Fruit fly (Drosophila melanogaster): ENCODE results near the gene CG34353.

The CG34353 gene

DNA sequence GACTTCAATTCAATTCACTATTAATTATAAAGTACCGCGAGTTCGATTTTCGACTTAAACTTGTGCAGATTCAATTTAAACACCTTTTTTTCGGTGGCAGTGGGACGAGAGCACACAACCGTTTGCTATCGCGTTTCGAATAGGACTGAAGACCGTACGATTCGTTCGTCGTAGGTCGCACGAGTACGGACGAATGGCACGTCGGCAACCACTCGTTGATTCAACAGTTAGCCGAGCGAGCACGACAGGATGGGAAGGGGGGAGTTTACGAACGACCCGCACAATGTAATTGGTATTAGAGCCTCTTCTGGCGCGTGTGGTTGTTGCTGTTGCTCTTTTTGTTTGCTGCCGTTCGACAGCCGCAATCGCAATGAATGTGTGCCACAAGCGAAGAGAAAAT is at the start of gene CG34353:
Gene CG34353, minus strand, starts transcription at position 149 of the 400 bp plus-strand sequence.
- no peak for TF ChIP-seq noc (tag; optimal IDR thresholded peaks at IDR 0.05)

dm6 chr3R:27954533-27954932 is 48.9 kb upstream of the CG34353 start, which contains the start of gene Nep7:
TSS of gene Nep7 (plus strand) at chr3R:27954917.
- TF ChIP-seq noc (tag; optimal IDR thresholded peaks at IDR 0.05), result peak; percentile 77

DNA sequence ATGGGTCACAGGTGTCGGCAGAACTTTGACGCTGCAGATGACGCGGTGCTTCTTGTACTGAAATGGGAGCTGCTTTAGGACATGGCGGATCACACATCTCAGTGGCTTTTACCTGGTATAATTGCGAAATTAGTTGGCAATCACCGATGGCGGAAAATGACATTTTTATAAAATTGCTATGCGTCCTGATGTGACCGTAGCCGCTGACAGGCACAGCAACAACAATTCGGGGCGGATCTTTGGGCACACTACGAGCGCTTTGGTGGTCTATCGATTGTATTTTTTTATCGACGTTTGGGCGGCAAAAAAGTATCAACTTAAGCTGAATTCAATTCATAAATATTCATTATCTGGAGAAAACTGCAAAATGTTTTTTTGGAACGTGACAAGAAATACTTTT is 48.2 kb upstream of the CG34353 start, which contains the start of gene CG4951:
Gene CG4951, minus strand, starts transcription at position 223 of the 400 bp plus-strand sequence.
- no peak for TF ChIP-seq noc (tag; optimal IDR thresholded peaks at IDR 0.05)

- TF ChIP-seq noc (tag; optimal IDR thresholded peaks at IDR 0.05), result peak; percentile 41
Observed at dm6 chr3R:27948421-27948906, 42.8 kb upstream of the CG34353 start, which contains the start of gene Gp93. TSS of gene Gp93 (plus strand) at chr3R:27948711.

dm6 chr3R:27947682-27948245 is 42.1 kb upstream of the CG34353 start, which contains the start of gene mfrn:
TSS of gene mfrn (minus strand) at chr3R:27948021.
- no peak for TF ChIP-seq noc (tag; optimal IDR thresholded peaks at IDR 0.05)

DNA sequence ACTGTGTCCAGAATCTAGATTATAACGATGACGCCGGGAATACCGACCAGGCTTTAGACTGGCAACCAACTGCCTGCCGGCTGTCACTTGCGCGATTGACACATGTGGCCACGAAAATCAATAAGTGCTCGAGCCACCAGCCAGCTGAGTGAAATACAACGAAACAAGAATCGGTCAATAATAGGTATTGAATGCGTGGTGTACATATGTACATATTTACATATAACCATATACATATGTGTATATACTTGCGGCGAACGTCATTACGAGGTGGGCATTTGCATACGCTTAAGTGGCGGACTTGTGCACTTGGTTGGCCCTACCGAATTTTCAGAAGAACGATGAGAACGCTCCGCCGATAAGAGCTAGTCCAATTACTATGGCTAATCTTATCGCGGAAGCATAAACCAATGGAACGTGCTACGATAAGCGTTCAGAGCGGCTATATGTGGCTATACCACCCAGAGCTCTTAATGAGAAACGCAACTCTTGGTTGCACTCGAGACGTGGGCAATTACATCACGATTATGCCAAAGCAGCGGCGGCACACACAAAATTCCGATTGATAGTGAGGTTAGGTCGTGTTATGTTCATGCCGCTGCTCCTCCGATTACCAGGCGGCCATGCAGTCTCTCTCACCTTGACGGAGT is 41.0 kb upstream of the CG34353 start:
- no peak for TF ChIP-seq noc (tag; optimal IDR thresholded peaks at IDR 0.05)

- TF ChIP-seq noc (tag; optimal IDR thresholded peaks at IDR 0.05), result no peak
Observed at dm6 chr3R:27945398-27945797, 39.8 kb upstream of the CG34353 start.

DNA sequence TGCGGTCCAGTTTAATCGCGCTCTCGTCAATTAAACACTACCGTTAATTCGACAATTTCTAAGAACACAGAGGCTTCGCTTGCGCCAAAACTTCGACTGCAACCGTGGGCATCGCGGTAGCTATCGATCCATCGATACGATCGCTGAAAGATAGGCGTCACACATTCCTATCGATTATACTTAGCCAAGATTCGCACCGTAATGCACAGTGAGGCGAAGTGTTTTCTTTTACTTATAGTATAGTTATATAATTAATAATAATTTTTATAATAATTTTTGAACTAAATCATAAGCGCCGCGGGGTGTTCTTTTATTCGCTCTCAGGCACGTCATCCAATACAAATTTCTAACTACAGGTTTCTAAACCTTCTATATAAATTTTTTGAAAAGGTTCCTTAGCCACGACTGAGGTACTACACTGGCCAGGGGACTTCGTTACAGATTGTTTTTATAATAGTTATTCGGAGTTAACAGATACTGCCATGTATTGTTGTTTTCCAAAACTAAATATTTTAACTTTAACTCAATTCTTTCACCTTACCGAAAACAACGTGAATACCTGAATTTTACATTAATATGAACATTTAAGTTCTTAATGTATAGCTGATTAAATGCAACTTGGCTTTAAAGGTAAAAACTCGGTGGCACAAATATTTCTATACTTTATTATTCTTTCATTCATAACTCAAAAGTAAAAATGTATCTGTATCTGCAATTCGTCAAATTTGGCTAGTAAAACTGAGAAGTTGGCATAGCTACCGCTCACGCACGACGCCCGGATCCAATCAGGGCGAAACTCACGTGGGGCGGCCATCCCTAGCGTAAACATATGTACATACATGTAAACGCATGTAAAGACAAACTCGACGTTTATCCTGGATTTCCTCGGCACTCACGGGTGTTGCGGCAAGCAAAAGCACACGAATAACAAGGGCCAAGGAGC is 32.4 kb upstream of the CG34353 start, which contains the start of the genes NSD and BOD1:
Gene NSD, minus strand, starts transcription at position 102 of the 943 bp plus-strand sequence.
Gene BOD1, plus strand, starts transcription at position 494 of the 943 bp plus-strand sequence.
- TF ChIP-seq noc (tag; optimal IDR thresholded peaks at IDR 0.05), result peak; percentile 3

- TF ChIP-seq noc (tag; optimal IDR thresholded peaks at IDR 0.05), result no peak
Observed at dm6 chr3R:27931461-27931860, 25.8 kb upstream of the CG34353 start.

DNA sequence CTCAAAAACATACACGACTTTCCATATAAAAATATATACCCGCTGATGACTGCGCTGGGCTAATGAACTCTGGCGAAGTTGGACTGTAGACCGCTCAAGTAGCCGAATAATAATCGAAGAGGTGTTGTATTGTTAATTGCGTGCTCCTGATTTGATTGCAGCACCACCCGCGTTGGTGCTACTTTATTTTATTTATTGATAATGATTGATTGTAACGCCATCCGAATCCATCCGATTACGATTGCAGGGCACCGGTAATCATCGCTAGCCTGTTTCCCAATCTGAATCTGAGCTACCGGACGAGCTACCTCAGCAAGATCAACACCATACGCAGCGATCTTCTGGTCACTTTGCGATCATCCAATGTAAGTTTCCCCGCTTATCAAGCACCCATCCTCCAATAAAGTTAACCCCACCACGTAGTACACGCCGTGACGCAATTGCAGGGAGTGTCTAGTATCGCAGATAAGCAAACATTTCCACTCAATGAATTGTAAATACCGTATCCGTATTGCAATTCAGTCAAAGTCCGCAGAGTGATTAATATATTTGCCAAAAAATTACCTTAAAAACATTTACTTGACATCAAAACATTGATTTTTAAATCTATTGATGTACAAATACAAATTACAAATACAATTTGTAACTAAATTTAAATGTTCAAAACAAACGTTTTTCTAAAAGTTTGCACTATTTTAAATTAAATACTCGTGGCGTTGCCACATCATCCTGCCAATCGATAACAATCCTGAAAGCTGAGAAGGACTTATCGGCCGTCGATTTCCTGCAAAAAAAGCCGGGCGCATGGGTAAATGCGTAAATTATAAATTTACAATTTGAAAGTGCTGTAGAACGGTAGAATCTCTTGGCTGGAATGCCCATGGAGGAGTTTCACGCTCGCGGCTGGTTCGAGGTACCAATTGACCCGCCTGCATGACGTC is 23.6 kb upstream of the CG34353 start:
- TF ChIP-seq noc (tag; optimal IDR thresholded peaks at IDR 0.05), result no peak

- TF ChIP-seq noc (tag; optimal IDR thresholded peaks at IDR 0.05), result no peak
Observed at dm6 chr3R:27928140-27928539, 22.5 kb upstream of the CG34353 start, which contains the start of gene nenya. TSS of gene nenya (minus strand) at chr3R:27928174.

dm6 chr3R:27926738-27927215 is 21.1 kb upstream of the CG34353 start:
- no peak for TF ChIP-seq noc (tag; optimal IDR thresholded peaks at IDR 0.05)

dm6 chr3R:27925971-27926533 is 20.4 kb upstream of the CG34353 start:
- no peak for TF ChIP-seq noc (tag; optimal IDR thresholded peaks at IDR 0.05)

Data from whole organism, larva.